Fruit fly (Drosophila melanogaster) whole organism, wandering third instar larva: ENCODE data around the gene Claspin.

Source experiments
- Abd-B ChIP-seq: fragments of >200 bp; optimal IDR thresholded peaks from 2 replicates; lab custom pipeline; 2017; ENCODE audit warnings: missing biosample characterization, missing genetic modification characterization
- CG32264 ChIP-seq: fragments of 200-800 bp; sonication (Bioruptor generic); optimal IDR thresholded peaks from 2 replicates; lab custom pipeline; 2016; ENCODE audit warnings: missing biosample characterization, missing genetic modification characterization
- CG9705 ChIP-seq: fragments of 200-800 bp; sonication (Bioruptor generic); optimal IDR thresholded peaks from 2 replicates; lab custom pipeline; 2018; ENCODE audit warnings: missing biosample characterization, mild to moderate bottlenecking, missing genetic modification characterization
- CrebA ChIP-seq: fragments of 200-800 bp; sonication (Bioruptor generic); optimal IDR thresholded peaks from 2 replicates; lab custom pipeline; 2016; ENCODE audit warnings: missing biosample characterization, mild to moderate bottlenecking, missing genetic modification characterization, borderline replicate concordance
- Dfd ChIP-seq: fragments of >200 bp; optimal IDR thresholded peaks from 2 replicates; lab custom pipeline; 2017; ENCODE audit warnings: missing biosample characterization, missing genetic modification characterization
- Dif ChIP-seq: fragments of 200-275, 200-300 bp; sonication (Bioruptor generic); optimal IDR thresholded peaks from 2 replicates; lab custom pipeline; 2018; ENCODE audit warnings: missing biosample characterization, missing genetic modification characterization; ENCODE audit not compliant: partially characterized antibody
- GATAd ChIP-seq: sonication (Bioruptor generic); optimal IDR thresholded peaks from 2 replicates; lab custom pipeline; 2016; ENCODE audit warnings: missing biosample characterization, missing genetic modification characterization
- Hnf4 ChIP-seq: fragments of 200-800 bp; sonication (Bioruptor generic); optimal IDR thresholded peaks from 2 replicates; lab custom pipeline; 2016; ENCODE audit warnings: missing biosample characterization, mild to moderate bottlenecking, missing genetic modification characterization
- Hr78 ChIP-seq: fragments of >200 bp; optimal IDR thresholded peaks from 2 replicates; lab custom pipeline; 2017; ENCODE audit warnings: missing biosample characterization, missing genetic modification characterization
- Hr83 ChIP-seq: fragments of 200-300 bp; sonication (Bioruptor generic); optimal IDR thresholded peaks from 2 replicates; lab custom pipeline; 2016; ENCODE audit warnings: missing biosample characterization, mild to moderate bottlenecking, missing genetic modification characterization, moderate library complexity; ENCODE audit not compliant: poor library complexity, severe bottlenecking
- Jra ChIP-seq: sonication (Bioruptor generic); optimal IDR thresholded peaks from 2 replicates; lab custom pipeline; 2016; ENCODE audit warnings: missing biosample characterization, missing genetic modification characterization
- Myc ChIP-seq: fragments of >200 bp; optimal IDR thresholded peaks from 2 replicates; lab custom pipeline; 2017
- N ChIP-seq: fragments of >200 bp; optimal IDR thresholded peaks from 2 replicates; lab custom pipeline; 2018; ENCODE audit warnings: missing biosample characterization, missing external identifiers, missing genetic modification characterization
- OdsH ChIP-seq: fragments of 200-800 bp; sonication (Bioruptor generic); optimal IDR thresholded peaks from 2 replicates; lab custom pipeline; 2016; ENCODE audit warnings: missing biosample characterization, mild to moderate bottlenecking, missing genetic modification characterization
- Sp1 ChIP-seq: fragments of 200-800 bp; sonication (Bioruptor generic); optimal IDR thresholded peaks from 3 replicates; lab custom pipeline; 2019; ENCODE audit warnings: missing biosample characterization, mild to moderate bottlenecking, missing genetic modification characterization, moderate library complexity
- Vsx2 ChIP-seq: fragments of 200-300, 225-300 bp; sonication (Bioruptor generic); optimal IDR thresholded peaks from 2 replicates; lab custom pipeline; 2018; ENCODE audit warnings: missing biosample characterization, missing genetic modification characterization; ENCODE audit not compliant: partially characterized antibody
- br ChIP-seq: fragments of 200-800 bp; sonication (Bioruptor generic); optimal IDR thresholded peaks from 2 replicates; lab custom pipeline; 2016; ENCODE audit warnings: missing biosample characterization, missing genetic modification characterization
- brk ChIP-seq: fragments of 200-800 bp; sonication (Bioruptor generic); optimal IDR thresholded peaks from 2 replicates; lab custom pipeline; 2016; ENCODE audit warnings: missing biosample characterization, mild to moderate bottlenecking, missing genetic modification characterization
- dl ChIP-seq, 2 experiments: fragments of 175-275, 200-275 bp in 1 of 2; fragments of 200-275 bp in 1 of 2; sonication (Bioruptor generic); optimal IDR thresholded peaks; lab custom pipeline; 2018; ENCODE audit warnings: mild to moderate bottlenecking in 2 of 2, missing biosample characterization in 2 of 2, missing genetic modification characterization in 2 of 2, moderate library complexity in 2 of 2; ENCODE audit not compliant: partially characterized antibody in 2 of 2, insufficient read depth in 1 of 2
- dmrt93B ChIP-seq: fragments of 200-800 bp; sonication (Bioruptor generic); optimal IDR thresholded peaks from 2 replicates; lab custom pipeline; 2018; ENCODE audit warnings: missing biosample characterization, mild to moderate bottlenecking, missing genetic modification characterization
- dsf ChIP-seq: sonication (Bioruptor generic); optimal IDR thresholded peaks from 2 replicates; lab custom pipeline; 2016; ENCODE audit warnings: missing biosample characterization, missing genetic modification characterization, borderline replicate concordance
- ey ChIP-seq: fragments of 200-800 bp; sonication (Bioruptor generic); optimal IDR thresholded peaks from 2 replicates; lab custom pipeline; 2016; ENCODE audit warnings: missing biosample characterization, missing genetic modification characterization
- foxo ChIP-seq, 2 experiments: fragments of 200-800 bp; sonication (Bioruptor generic); optimal IDR thresholded peaks; 2 replicates in 1 of 2; 3 replicates in 1 of 2; lab custom pipeline; 2016 to 2017; ENCODE audit warnings: missing biosample characterization in 2 of 2, missing genetic modification characterization in 2 of 2
- fru ChIP-seq: fragments of 200-800 bp; sonication (Bioruptor generic); optimal IDR thresholded peaks from 3 replicates; lab custom pipeline; 2016; ENCODE audit warnings: missing biosample characterization, mild to moderate bottlenecking, missing genetic modification characterization
- h ChIP-seq: fragments of 200-800 bp; sonication (Bioruptor generic); optimal IDR thresholded peaks from 3 replicates; lab custom pipeline; 2016; ENCODE audit warnings: missing biosample characterization, mild to moderate bottlenecking, missing genetic modification characterization
- jim ChIP-seq: fragments of 175-275, 200-325 bp; sonication (Bioruptor generic); optimal IDR thresholded peaks from 2 replicates; lab custom pipeline; 2016; ENCODE audit warnings: missing biosample characterization, mild to moderate bottlenecking, missing genetic modification characterization
- lola ChIP-seq: fragments of >200 bp; optimal IDR thresholded peaks from 2 replicates; lab custom pipeline; 2017; ENCODE audit warnings: missing biosample characterization, missing genetic modification characterization
- pan ChIP-seq: fragments of >200 bp; optimal IDR thresholded peaks from 2 replicates; lab custom pipeline; 2017
- psq ChIP-seq: fragments of 200-800 bp; sonication (Bioruptor generic); optimal IDR thresholded peaks from 3 replicates; lab custom pipeline; 2017; ENCODE audit warnings: missing biosample characterization, mild to moderate bottlenecking, missing genetic modification characterization, moderate library complexity
- rgr ChIP-seq: fragments of 200-800 bp; sonication (Bioruptor generic); optimal IDR thresholded peaks from 3 replicates; lab custom pipeline; 2016; ENCODE audit warnings: missing biosample characterization, mild to moderate bottlenecking, missing genetic modification characterization
- sage ChIP-seq: fragments of 200-800 bp; sonication (Bioruptor generic); optimal IDR thresholded peaks from 2 replicates; lab custom pipeline; 2016; ENCODE audit warnings: missing biosample characterization, mild to moderate bottlenecking, missing genetic modification characterization
- sv ChIP-seq: fragments of 200-800 bp; sonication (Bioruptor generic); optimal IDR thresholded peaks from 3 replicates; lab custom pipeline; 2016; ENCODE audit warnings: missing biosample characterization, missing genetic modification characterization
- tai ChIP-seq: sonication (Bioruptor generic); optimal IDR thresholded peaks from 2 replicates; lab custom pipeline; 2016; ENCODE audit warnings: missing biosample characterization, missing genetic modification characterization
- usp ChIP-seq: fragments of >200 bp; optimal IDR thresholded peaks from 2 replicates; lab custom pipeline; 2017; ENCODE audit warnings: missing biosample characterization, missing genetic modification characterization
- woc ChIP-seq: sonication (Bioruptor generic); optimal IDR thresholded peaks from 2 replicates; lab custom pipeline; 2016; ENCODE audit warnings: missing biosample characterization, mild to moderate bottlenecking, missing genetic modification characterization

Claspin gene

dm6 chr3L:4293304-4293703, 20.0 kb upstream of the Claspin start:
- no peak for TF ChIP-seq dl (GFP tag; optimal IDR thresholded peaks at IDR 0.05; lab: Kevin White, UChicago; ENCODE audit: insufficient read depth in 1 of 2, partially characterized antibody in 2 of 2)
- TF ChIP-seq sv (GFP tag; lab: Kevin White, UChicago): no peak
- TF ChIP-seq Hnf4: no peak
- no peak for TF ChIP-seq rgr (GFP tag; lab: Kevin White, UChicago)
- TF ChIP-seq psq (GFP tag; lab: Kevin White, UChicago): no peak
- no peak for TF ChIP-seq Hr83
- no peak for TF ChIP-seq jim (GFP tag; lab: Kevin White, UChicago)
- no peak for TF ChIP-seq Hr78 (GFP tag; lab: Kevin White, UChicago)
- no peak for TF ChIP-seq Abd-B (GFP tag; lab: Kevin White, UChicago)
- TF ChIP-seq usp (GFP tag; lab: Kevin White, UChicago): no peak
- no peak for TF ChIP-seq fru (GFP tag; lab: Kevin White, UChicago)
- no peak for TF ChIP-seq br (GFP tag; lab: Kevin White, UChicago)
- no peak for TF ChIP-seq Sp1
- no peak for TF ChIP-seq GATAd (GFP tag; lab: Kevin White, UChicago)
- no peak for TF ChIP-seq dsf (GFP tag; lab: Kevin White, UChicago)

- TF ChIP-seq ey (GFP tag; lab: Kevin White, UChicago) (no peak), Dif (GFP tag; lab: Kevin White, UChicago) (no peak), Dfd (GFP tag; lab: Kevin White, UChicago) (no peak), CG32264 (GFP tag; lab: Kevin White, UChicago) (no peak), lola (GFP tag; lab: Kevin White, UChicago) (no peak), dmrt93B (GFP tag; lab: Kevin White, UChicago) (no peak), fru (GFP tag; lab: Kevin White, UChicago) (no peak), foxo (GFP tag; optimal IDR thresholded peaks at IDR 0.05; lab: Kevin White, UChicago) (no peak), h (GFP tag; lab: Kevin White, UChicago) (no peak), OdsH (GFP tag; lab: Kevin White, UChicago) (no peak), CG9705 (GFP tag; lab: Kevin White, UChicago) (no peak), Hr78 (GFP tag; lab: Kevin White, UChicago) (no peak), woc (no peak), Jra (GFP tag; lab: Kevin White, UChicago) (no peak), tai (GFP tag; lab: Kevin White, UChicago) (no peak), CrebA (GFP tag; lab: Kevin White, UChicago) (no peak), Myc (lab: Kevin White, UChicago) (no peak), Hr83 (no peak)
Observed at dm6 chr3L:4293711-4294110, 19.6 kb upstream of the Claspin start.

dm6 chr3L:4296760-4297159, 16.5 kb upstream of the Claspin start:
- TF ChIP-seq Vsx2 (GFP tag; lab: Kevin White, UChicago): no peak
- TF ChIP-seq dl (GFP tag; optimal IDR thresholded peaks at IDR 0.05; lab: Kevin White, UChicago; ENCODE audit: insufficient read depth in 1 of 2, partially characterized antibody in 2 of 2): no peak
- TF ChIP-seq Myc (lab: Kevin White, UChicago): no peak
- TF ChIP-seq tai (GFP tag; lab: Kevin White, UChicago): no peak
- TF ChIP-seq dmrt93B (GFP tag; lab: Kevin White, UChicago): no peak
- no peak for TF ChIP-seq sage
- TF ChIP-seq jim (GFP tag; lab: Kevin White, UChicago): no peak
- TF ChIP-seq usp (GFP tag; lab: Kevin White, UChicago): no peak
- TF ChIP-seq Jra (GFP tag; lab: Kevin White, UChicago): no peak
- no peak for TF ChIP-seq CrebA (GFP tag; lab: Kevin White, UChicago)
- TF ChIP-seq, all 38 proteins: peak for 0

dm6 chr3L:4302088-4302487, 11.2 kb upstream of the Claspin start:
- TF ChIP-seq Jra (GFP tag; lab: Kevin White, UChicago) (no peak), brk (no peak), GATAd (GFP tag; lab: Kevin White, UChicago) (no peak), sage (no peak), Dfd (GFP tag; lab: Kevin White, UChicago) (no peak), OdsH (GFP tag; lab: Kevin White, UChicago) (no peak), br (GFP tag; lab: Kevin White, UChicago) (no peak), pan (lab: Kevin White, UChicago) (no peak), dsf (GFP tag; lab: Kevin White, UChicago) (no peak), Hr78 (GFP tag; lab: Kevin White, UChicago) (no peak), CG32264 (GFP tag; lab: Kevin White, UChicago) (no peak), CrebA (GFP tag; lab: Kevin White, UChicago) (no peak), psq (GFP tag; lab: Kevin White, UChicago) (no peak), tai (GFP tag; lab: Kevin White, UChicago) (no peak), CG9705 (GFP tag; lab: Kevin White, UChicago) (no peak), N (GFP tag; lab: Kevin White, UChicago) (no peak)
